Worm (Caenorhabditis elegans): Measurements from ENCODE around the gene C25E10.11.

DNA sequence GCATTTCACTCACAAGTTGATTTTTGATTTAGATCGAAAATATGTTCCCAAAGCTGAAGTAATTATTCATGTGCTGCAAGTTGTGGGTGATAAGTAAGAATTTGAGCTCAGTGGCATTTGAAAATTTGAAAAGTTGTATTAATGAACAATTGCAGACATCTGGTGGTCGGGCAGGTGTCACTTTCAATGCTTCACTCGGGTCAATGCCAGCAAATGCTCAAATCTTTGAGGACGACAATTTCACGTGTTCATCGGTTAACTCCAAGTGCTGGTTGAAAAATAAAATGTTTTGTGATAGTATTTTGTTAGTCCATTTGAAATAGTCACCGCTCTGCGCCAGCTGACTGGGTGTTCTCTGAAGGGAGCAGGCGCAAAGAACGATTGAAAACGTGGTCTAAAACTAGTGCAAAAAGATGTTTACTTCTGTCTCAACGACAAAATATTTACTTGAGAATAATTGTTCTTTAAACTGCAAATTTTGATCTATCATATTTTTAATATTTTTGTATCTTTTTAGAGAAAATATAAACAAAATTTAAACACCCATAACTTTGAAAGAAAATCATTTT, 35.6 kb upstream of the C25E10.11 start:
- TF ChIP-seq rcor-1 (GFP tag; IDR thresholded peaks at IDR 0.05), result 0 out of 2 replicates have a peak, but pooled peaks have one; percentile 12
- no peak for TF ChIP-seq nfyb-1 (GFP tag; IDR thresholded peaks at IDR 0.05)
- TF ChIP-seq unc-62 (GFP tag; optimal IDR thresholded peaks at IDR 0.05), result no peak
- no peak for TF ChIP-seq T26A5.8 (tag; optimal IDR thresholded peaks at IDR 0.05)
- no peak for TF ChIP-seq ceh-100 (GFP tag; IDR thresholded peaks at IDR 0.05)
- no peak for TF ChIP-seq ekl-4 (GFP tag; IDR thresholded peaks at IDR 0.05)
- no peak for TF ChIP-seq ztf-18 (tag; optimal IDR thresholded peaks at IDR 0.05)
- TF ChIP-seq egrh-3 (GFP tag; IDR thresholded peaks at IDR 0.05), result no peak
- TF ChIP-seq ama-1 (optimal IDR thresholded peaks at IDR 0.05), result no peak
- no peak for TF ChIP-seq ama-1 (GFP tag; optimal IDR thresholded peaks at IDR 0.05)
- TF ChIP-seq snpc-4 (GFP tag; optimal IDR thresholded peaks at IDR 0.05), result no peak
- TF ChIP-seq snpc-4 (tag; optimal IDR thresholded peaks at IDR 0.05), result peak in 1 of 4 experiments; percentile 18
- no peak for TF ChIP-seq C06A6.2 (GFP tag; conservative IDR thresholded peaks at IDR 0.05)
- TF ChIP-seq snpc-1.1 (tag; optimal IDR thresholded peaks at IDR 0.05; ENCODE audit: insufficient read depth), result no peak
- no peak for TF ChIP-seq F37B4.10 (GFP tag; IDR thresholded peaks at IDR 0.05)
